Worm (Caenorhabditis elegans) whole organism, L2 larva: ENCODE results near the gene igeg-1.

Source experiments
- C34F6.9 ChIP-seq: fragments of 150-350 bp; optimal IDR thresholded peaks from 2 replicates; lab custom pipeline; 2014; ENCODE audit warnings: missing biosample characterization, missing genetic modification characterization
- F13H6.1 ChIP-seq: sonication (generic microtip); optimal IDR thresholded peaks from 2 replicates; lab custom pipeline; 2016; ENCODE audit warnings: missing genetic modification characterization, missing compliant biosample characterization
- Y55F3AM.14 ChIP-seq: fragments of 200-800 bp; sonication (Bioruptor generic); optimal IDR thresholded peaks from 2 replicates; lab custom pipeline; 2018; ENCODE audit warnings: mild to moderate bottlenecking, missing genetic modification characterization, missing compliant biosample characterization
- ZK546.5 ChIP-seq: sonication (generic microtip); optimal IDR thresholded peaks from 2 replicates; lab custom pipeline; 2017; ENCODE audit warnings: missing biosample characterization, missing genetic modification characterization
- aly-2 ChIP-seq: fragments of 150-350 bp; optimal IDR thresholded peaks from 2 replicates; lab custom pipeline; 2014; ENCODE audit warnings: missing biosample characterization, missing genetic modification characterization
- ama-1 ChIP-seq: fragments of 150-350 bp; optimal IDR thresholded peaks from 2 replicates; lab custom pipeline; 2018; ENCODE audit warnings: inconsistent platforms
- blmp-1 ChIP-seq: sonication (generic microtip); optimal IDR thresholded peaks from 2 replicates; lab custom pipeline; 2017; ENCODE audit warnings: missing genetic modification characterization, mild to moderate bottlenecking, missing compliant biosample characterization, antibody characterized with exemption, moderate library complexity; ENCODE audit not compliant: insufficient read depth
- ceh-16 ChIP-seq: fragments of 150-350 bp; optimal IDR thresholded peaks from 2 replicates; lab custom pipeline; 2014; ENCODE audit warnings: missing biosample characterization, missing genetic modification characterization
- crh-2 ChIP-seq: sonication (generic microtip); optimal IDR thresholded peaks from 2 replicates; lab custom pipeline; 2017; ENCODE audit warnings: missing biosample characterization, missing genetic modification characterization
- dmd-4 ChIP-seq: sonication (generic microtip); optimal IDR thresholded peaks from 2 replicates; lab custom pipeline; 2017; ENCODE audit warnings: missing biosample characterization, missing genetic modification characterization
- egl-27 ChIP-seq: sonication (generic microtip); optimal IDR thresholded peaks from 3 replicates; lab custom pipeline; 2017; ENCODE audit warnings: missing biosample characterization, missing genetic modification reagents, missing genetic modification characterization
- elt-3 ChIP-seq: sonication (generic microtip); optimal IDR thresholded peaks from 2 replicates; lab custom pipeline; 2017; ENCODE audit warnings: missing biosample characterization, missing genetic modification characterization
- gmeb-1 ChIP-seq: fragments of 150-350 bp; optimal IDR thresholded peaks from 2 replicates; lab custom pipeline; 2014; ENCODE audit warnings: missing biosample characterization, missing genetic modification characterization
- lin-11 ChIP-seq: fragments of 150-350 bp; sonication (generic microtip); optimal IDR thresholded peaks from 2 replicates; lab custom pipeline; 2014; ENCODE audit warnings: missing biosample characterization, missing genetic modification characterization, inconsistent platforms, mixed read lengths
- lin-13 ChIP-seq: fragments of 150-350 bp; optimal IDR thresholded peaks from 2 replicates; lab custom pipeline; 2014; ENCODE audit warnings: missing biosample characterization, missing genetic modification reagents, missing genetic modification characterization
- lsy-2 ChIP-seq, 2 experiments: fragments of 150-350 bp in 1 of 2; sonication (generic microtip) in 1 of 2; optimal IDR thresholded peaks; 2 replicates each; lab custom pipeline; 2014 to 2017; ENCODE audit warnings: missing biosample characterization in 2 of 2, missing genetic modification characterization in 2 of 2
- mbf-1 ChIP-seq: sonication (generic microtip); optimal IDR thresholded peaks from 2 replicates; lab custom pipeline; 2017; ENCODE audit warnings: missing biosample characterization, missing genetic modification characterization
- nhr-10 ChIP-seq: sonication (generic microtip); optimal IDR thresholded peaks from 2 replicates; lab custom pipeline; 2017; ENCODE audit warnings: missing biosample characterization, missing genetic modification characterization
- nhr-11 ChIP-seq: fragments of 150-350 bp; optimal IDR thresholded peaks from 2 replicates; lab custom pipeline; 2014; ENCODE audit warnings: missing biosample characterization, missing genetic modification characterization
- nhr-12 ChIP-seq: fragments of 150-350 bp; optimal IDR thresholded peaks from 2 replicates; lab custom pipeline; 2014; ENCODE audit warnings: missing biosample characterization, missing genetic modification characterization
- nhr-129 ChIP-seq: fragments of 150-350 bp; optimal IDR thresholded peaks from 2 replicates; lab custom pipeline; 2014; ENCODE audit warnings: missing biosample characterization, missing genetic modification characterization
- nhr-21 ChIP-seq: fragments of 150-350 bp; optimal IDR thresholded peaks from 2 replicates; lab custom pipeline; 2014; ENCODE audit warnings: missing biosample characterization, missing genetic modification characterization
- nhr-23 ChIP-seq: fragments of 150-350 bp; optimal IDR thresholded peaks from 2 replicates; lab custom pipeline; 2014; ENCODE audit warnings: missing biosample characterization, missing genetic modification reagents, missing genetic modification characterization
- nhr-237 ChIP-seq: fragments of 150-350 bp; optimal IDR thresholded peaks from 2 replicates; lab custom pipeline; 2014; ENCODE audit warnings: missing biosample characterization, missing genetic modification characterization
- nhr-25 ChIP-seq: fragments of 150-350 bp; sonication (generic microtip); optimal IDR thresholded peaks from 3 replicates; lab custom pipeline; 2014; ENCODE audit warnings: missing biosample characterization, missing genetic modification characterization
- nhr-6 ChIP-seq: fragments of 150-350 bp; optimal IDR thresholded peaks from 2 replicates; lab custom pipeline; 2014; ENCODE audit warnings: missing biosample characterization, missing genetic modification characterization
- peb-1 ChIP-seq: fragments of 150-350 bp; optimal IDR thresholded peaks from 2 replicates; lab custom pipeline; 2014; ENCODE audit warnings: missing biosample characterization, missing genetic modification characterization
- sem-4 ChIP-seq: fragments of 150-350 bp; optimal IDR thresholded peaks from 2 replicates; lab custom pipeline; 2014; ENCODE audit warnings: missing biosample characterization, missing genetic modification reagents, missing genetic modification characterization
- unc-62 ChIP-seq: fragments of 150-350 bp; optimal IDR thresholded peaks from 2 replicates; lab custom pipeline; 2014; ENCODE audit warnings: missing biosample characterization, missing genetic modification reagents, missing genetic modification characterization
- zag-1 ChIP-seq: fragments of 150-350 bp; optimal IDR thresholded peaks from 2 replicates; lab custom pipeline; 2014; ENCODE audit warnings: missing biosample characterization, missing genetic modification characterization
- ztf-11 ChIP-seq: sonication (generic microtip); optimal IDR thresholded peaks from 2 replicates; lab custom pipeline; 2017; ENCODE audit warnings: missing biosample characterization, missing genetic modification characterization
- ztf-4 ChIP-seq: fragments of 150-350 bp; optimal IDR thresholded peaks from 2 replicates; lab custom pipeline; 2014; ENCODE audit warnings: missing biosample characterization, missing genetic modification characterization

igeg-1 gene

DNA sequence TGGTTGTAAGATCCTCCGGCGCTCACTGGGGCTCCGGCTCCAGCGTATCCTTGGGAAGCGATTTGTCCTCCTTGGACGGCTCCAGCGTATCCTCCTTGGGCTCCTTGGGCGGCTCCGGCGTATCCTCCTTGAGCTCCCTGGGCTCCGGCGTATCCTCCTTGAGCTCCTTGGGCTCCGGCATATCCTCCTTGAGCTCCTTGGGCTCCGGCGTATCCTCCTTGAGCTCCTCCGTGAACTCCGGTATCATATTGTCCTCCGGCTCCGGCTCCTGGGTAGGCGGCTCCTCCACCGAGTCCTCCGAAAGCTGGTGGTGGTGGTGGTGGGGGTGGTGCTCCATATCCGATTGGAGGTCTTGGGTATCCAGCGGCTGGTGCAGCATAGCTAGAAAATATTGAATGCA, 46.0 kb upstream of the igeg-1 start:
- peak; percentile 8 for TF ChIP-seq Y55F3AM.14 (GFP tag; lab: Kevin White, UChicago)
- TF ChIP-seq lsy-2 (tag; optimal IDR thresholded peaks at IDR 0.05; lab: Kevin White, UChicago): no peak
- TF ChIP-seq nhr-237 (tag; lab: Kevin White, UChicago): no peak
- no peak for TF ChIP-seq lin-13
- TF ChIP-seq dmd-4 (tag; lab: Kevin White, UChicago): no peak
- TF ChIP-seq, all 48 proteins: peak for 1

DNA sequence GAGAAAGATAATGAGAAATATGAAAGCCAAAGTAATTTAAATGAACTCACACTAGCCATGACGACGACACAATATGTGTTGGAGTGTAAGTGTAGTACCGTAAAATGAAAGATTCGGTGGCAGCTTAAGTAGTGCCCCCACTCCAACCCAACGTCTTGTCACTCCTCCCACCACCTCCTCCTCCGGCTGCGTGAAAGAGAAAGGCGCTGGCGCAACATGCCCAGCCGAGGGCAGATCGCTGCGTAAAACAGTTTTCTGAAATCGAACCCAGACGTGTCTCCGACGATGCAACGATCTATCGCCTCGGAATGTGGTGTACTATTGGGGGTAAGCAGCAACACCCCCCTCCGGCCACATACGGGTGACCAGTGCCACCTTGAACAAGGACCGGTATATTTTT, 45.4 kb upstream of the igeg-1 start, which contains the start of gene ZK180.5:
Gene ZK180.5 (minus strand): TSS at position 101 of the 400 bp plus-strand sequence.
- TF ChIP-seq ceh-16 (tag; lab: Kevin White, UChicago): no peak
- peak; percentile 17 for TF ChIP-seq nhr-25 (tag; lab: Kevin White, UChicago)

ce11 chrIV:4518111-4518510, 44.3 kb upstream of the igeg-1 start:
- peak; percentile 75 for TF ChIP-seq blmp-1 (tag; lab: Kevin White, UChicago)
- no peak for TF ChIP-seq ZK546.5 (tag; lab: Kevin White, UChicago)

DNA sequence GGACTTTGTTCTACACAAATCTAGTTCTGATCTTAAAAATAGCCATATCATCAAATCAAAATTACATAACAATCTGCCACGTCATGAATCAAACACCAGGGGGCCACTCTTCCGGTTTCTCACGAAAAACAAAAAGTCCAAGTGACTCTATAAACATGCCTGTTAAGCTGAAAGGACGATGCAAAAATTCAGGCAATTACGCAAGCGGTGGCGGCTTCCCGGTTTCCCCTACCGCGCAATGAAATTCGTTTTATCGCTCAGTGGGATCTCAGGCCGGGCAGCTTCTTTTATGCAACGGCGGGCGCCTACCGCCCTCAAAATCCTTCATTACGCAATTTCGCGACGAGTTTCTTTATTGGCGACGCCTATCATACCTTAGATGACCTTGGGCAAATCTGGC, 42.7 kb upstream of the igeg-1 start:
- peak; percentile 42 for TF ChIP-seq nhr-25 (tag; lab: Kevin White, UChicago)
- TF ChIP-seq Y55F3AM.14 (GFP tag; lab: Kevin White, UChicago): peak; percentile 7
- TF ChIP-seq elt-3: no peak
- TF ChIP-seq lin-13: no peak
- TF ChIP-seq, all 48 proteins: peak for 2

DNA sequence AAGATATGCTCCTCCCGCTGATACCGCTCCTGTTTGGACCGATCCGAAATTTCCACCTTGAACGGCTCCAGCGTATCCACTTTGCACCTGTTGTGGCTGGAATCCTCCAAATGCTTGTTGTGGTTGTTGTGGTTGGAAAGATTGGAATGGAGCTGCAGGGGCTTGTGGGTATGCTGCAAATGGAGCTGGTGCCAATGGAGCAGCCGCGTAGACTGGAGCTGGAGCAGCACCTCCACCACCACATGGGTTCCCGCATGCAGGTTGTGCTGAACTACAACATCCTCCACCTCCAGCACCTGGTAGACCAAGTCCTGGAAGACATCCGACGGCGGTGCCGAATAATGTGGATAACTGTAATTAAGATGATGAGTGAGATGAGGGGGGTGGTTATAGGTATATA, 39.0 kb upstream of the igeg-1 start:
- TF ChIP-seq nhr-23 (tag; lab: Kevin White, UChicago) (no peak), mbf-1 (no peak), lin-11 (tag; lab: Kevin White, UChicago) (no peak), lin-13 (no peak), unc-62 (no peak), ztf-11 (no peak), crh-2 (tag; lab: Kevin White, UChicago) (no peak), nhr-10 (no peak), ceh-16 (tag; lab: Kevin White, UChicago) (no peak), C34F6.9 (no peak), gmeb-1 (tag; lab: Kevin White, UChicago) (no peak)

DNA sequence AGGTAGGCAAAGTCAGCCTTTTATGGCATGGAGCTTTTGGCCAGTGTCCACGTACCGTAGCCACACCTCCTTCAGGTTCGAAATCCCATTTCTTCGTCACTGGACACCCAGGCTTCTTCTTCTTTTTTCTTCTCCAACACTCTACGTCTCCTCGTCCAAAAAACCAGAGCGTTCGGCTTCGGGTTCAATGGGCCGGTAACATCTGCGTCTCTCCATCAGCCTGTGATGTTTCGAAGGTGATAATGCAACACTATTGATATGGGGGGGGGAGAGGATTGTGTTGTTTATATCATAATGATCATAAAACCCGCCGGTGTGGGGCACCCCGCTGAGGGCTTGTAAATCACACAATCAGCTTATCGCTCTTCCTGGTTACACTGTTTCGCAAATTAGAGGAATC, 37.5 kb upstream of the igeg-1 start, which contains the start of gene ZK180.6:
Gene ZK180.6 (minus strand): TSS at position 101 of the 400 bp plus-strand sequence.
- TF ChIP-seq C34F6.9: no peak
- TF ChIP-seq ama-1: no peak
- no peak for TF ChIP-seq nhr-21 (tag; lab: Kevin White, UChicago)
- TF ChIP-seq nhr-23 (tag; lab: Kevin White, UChicago): no peak
- no peak for TF ChIP-seq gmeb-1 (tag; lab: Kevin White, UChicago)
- no peak for TF ChIP-seq nhr-237 (tag; lab: Kevin White, UChicago)
- no peak for TF ChIP-seq ztf-4 (tag; lab: Kevin White, UChicago)
- no peak for TF ChIP-seq crh-2 (tag; lab: Kevin White, UChicago)
- TF ChIP-seq nhr-6 (tag; lab: Kevin White, UChicago): no peak
- TF ChIP-seq nhr-11 (tag; lab: Kevin White, UChicago): no peak
- TF ChIP-seq nhr-10: no peak
- TF ChIP-seq F13H6.1: no peak
- TF ChIP-seq zag-1 (tag; lab: Kevin White, UChicago): no peak
- no peak for TF ChIP-seq nhr-12 (tag; lab: Kevin White, UChicago)
- no peak for TF ChIP-seq aly-2
- TF ChIP-seq, all 48 proteins: peak for 0

- TF ChIP-seq dmd-4 (tag; lab: Kevin White, UChicago) (no peak), lsy-2 (tag; optimal IDR thresholded peaks at IDR 0.05; lab: Kevin White, UChicago) (no peak), peb-1 (tag; lab: Kevin White, UChicago) (no peak), egl-27 (tag; lab: Kevin White, UChicago) (no peak), nhr-129 (tag; lab: Kevin White, UChicago) (no peak), sem-4 (tag; lab: Kevin White, UChicago) (no peak)
These were observed 36.4 kb upstream of the igeg-1 start for ce11 chrIV:4526028-4526427.
